Worm (Caenorhabditis elegans) whole organism, L1 larva: ENCODE measurements around the gene usp-14.

ENCODE experiments used
- C34B4.2 ChIP-seq: sonication (generic microtip); optimal IDR thresholded peaks from 2 replicates; lab custom pipeline; 2017; ENCODE audit warnings: mild to moderate bottlenecking, missing genetic modification characterization, missing compliant biosample characterization
- F16B12.6 ChIP-seq: fragments of 150-350 bp; optimal IDR thresholded peaks from 2 replicates; lab custom pipeline; 2014; ENCODE audit warnings: missing biosample characterization, missing genetic modification characterization
- aly-2 ChIP-seq: fragments of 150-350 bp; optimal IDR thresholded peaks from 2 replicates; lab custom pipeline; 2014; ENCODE audit warnings: missing biosample characterization, missing genetic modification characterization
- ama-1 ChIP-seq: fragments of 150-350 bp; optimal IDR thresholded peaks from 2 replicates; lab custom pipeline; 2014
- blmp-1 ChIP-seq: fragments of 150-350 bp; optimal IDR thresholded peaks from 2 replicates; lab custom pipeline; 2014; ENCODE audit warnings: missing biosample characterization, missing genetic modification characterization
- ceh-88 ChIP-seq: fragments of 200-800 bp; sonication (Bioruptor generic); IDR thresholded peaks from 2 replicates; pipeline ENCODE4 v1.3.6; 2022; ENCODE audit warnings: missing genetic modification characterization, missing compliant biosample characterization
- ceh-90 ChIP-seq: sonication (generic microtip); optimal IDR thresholded peaks from 2 replicates; lab custom pipeline; 2016; ENCODE audit warnings: missing genetic modification characterization, missing compliant biosample characterization
- ces-1 ChIP-seq: fragments of 150-350 bp; optimal IDR thresholded peaks from 2 replicates; lab custom pipeline; 2014; ENCODE audit warnings: missing biosample characterization, missing genetic modification reagents, missing genetic modification characterization
- dsc-1 ChIP-seq: sonication (generic microtip); optimal IDR thresholded peaks from 2 replicates; lab custom pipeline; 2016; ENCODE audit warnings: mild to moderate bottlenecking, missing genetic modification characterization, missing compliant biosample characterization
- efl-1 ChIP-seq, 4 experiments: fragments of 150-350 bp; optimal IDR thresholded peaks in 3 of 4; peaks in 1 of 4; 1 replicate in 1 of 4; 2 replicates in 3 of 4; lab custom pipeline; 2014; ENCODE audit warnings: missing biosample characterization in 2 of 4, missing genetic modification characterization in 2 of 4, missing genetic modification reagents in 2 of 4
- efl-3 ChIP-seq: fragments of 200-800 bp; sonication (Bioruptor generic); optimal IDR thresholded peaks from 2 replicates; lab custom pipeline; 2018; ENCODE audit warnings: mild to moderate bottlenecking, missing genetic modification characterization, missing compliant biosample characterization
- elt-2 ChIP-seq: sonication (generic microtip); optimal IDR thresholded peaks from 2 replicates; lab custom pipeline; 2016; ENCODE audit warnings: missing genetic modification characterization, mild to moderate bottlenecking, inconsistent platforms, missing compliant biosample characterization, missing genetic modification reagents
- elt-3 ChIP-seq, 6 experiments: fragments of 150-350 bp in 1 of 6; sonication (generic microtip); optimal IDR thresholded peaks; 2 replicates each; lab custom pipeline; 2017 to 2018; ENCODE audit warnings: missing biosample characterization in 6 of 6, missing genetic modification characterization in 6 of 6, inconsistent platforms in 1 of 6
- fkh-8 ChIP-seq: sonication (generic microtip); optimal IDR thresholded peaks from 2 replicates; lab custom pipeline; 2016; ENCODE audit warnings: mild to moderate bottlenecking, missing genetic modification characterization, missing compliant biosample characterization
- grh-1 ChIP-seq: fragments of 200-800 bp; sonication (Bioruptor generic); IDR thresholded peaks from 2 replicates; pipeline ENCODE4 v1.3.6; 2022; ENCODE audit warnings: missing genetic modification reagents, missing genetic modification characterization, missing compliant biosample characterization
- irx-1 ChIP-seq: sonication (generic microtip); optimal IDR thresholded peaks from 2 replicates; lab custom pipeline; 2016; ENCODE audit warnings: missing genetic modification characterization, missing compliant biosample characterization
- jun-1 ChIP-seq: fragments of 150-350 bp; optimal IDR thresholded peaks from 2 replicates; lab custom pipeline; 2014; ENCODE audit warnings: missing biosample characterization, missing genetic modification reagents, missing genetic modification characterization
- lin-13 ChIP-seq: fragments of 150-350 bp; optimal IDR thresholded peaks from 2 replicates; lab custom pipeline; 2014; ENCODE audit warnings: missing biosample characterization, missing genetic modification reagents, missing genetic modification characterization
- lin-35 ChIP-seq, 2 experiments: fragments of 150-350 bp; optimal IDR thresholded peaks; 2 replicates each; lab custom pipeline; 2014; ENCODE audit warnings: missing biosample characterization in 2 of 2, missing genetic modification characterization in 2 of 2, missing genetic modification reagents in 2 of 2
- lir-3 ChIP-seq: sonication (generic microtip); optimal IDR thresholded peaks from 2 replicates; lab custom pipeline; 2016; ENCODE audit warnings: mild to moderate bottlenecking, missing genetic modification characterization, moderate library complexity, missing compliant biosample characterization; ENCODE audit not compliant: poor library complexity
- lsy-2 ChIP-seq, 2 experiments: fragments of 150-350 bp; optimal IDR thresholded peaks; 2 replicates each; lab custom pipeline; 2014; ENCODE audit warnings: missing biosample characterization in 2 of 2, missing genetic modification characterization in 2 of 2
- mdl-1 ChIP-seq, 2 experiments: fragments of 150-350 bp; optimal IDR thresholded peaks; 2 replicates each; lab custom pipeline; 2014 to 2017; ENCODE audit warnings: missing biosample characterization in 2 of 2, missing genetic modification characterization in 2 of 2, inconsistent platforms in 1 of 2
- mef-2 ChIP-seq: fragments of 150-350 bp; optimal IDR thresholded peaks from 2 replicates; lab custom pipeline; 2014; ENCODE audit warnings: missing biosample characterization, missing genetic modification characterization
- mep-1 ChIP-seq: fragments of 150-350 bp; optimal IDR thresholded peaks from 2 replicates; lab custom pipeline; 2014; ENCODE audit warnings: missing biosample characterization, missing genetic modification characterization
- nhr-19 ChIP-seq: fragments of 200-800 bp; sonication (Bioruptor generic); conservative IDR thresholded peaks from 2 replicates; pipeline ENCODE4 v1.3.6; 2022; ENCODE audit warnings: missing genetic modification characterization, missing compliant biosample characterization
- nhr-20 ChIP-seq: sonication (generic microtip); optimal IDR thresholded peaks from 2 replicates; lab custom pipeline; 2016; ENCODE audit warnings: mild to moderate bottlenecking, missing genetic modification characterization, missing compliant biosample characterization
- nhr-28 ChIP-seq: fragments of 150-350 bp; optimal IDR thresholded peaks from 2 replicates; lab custom pipeline; 2014; ENCODE audit warnings: missing biosample characterization, missing genetic modification characterization
- nhr-47 ChIP-seq: sonication (generic microtip); optimal IDR thresholded peaks from 2 replicates; lab custom pipeline; 2016; ENCODE audit warnings: mild to moderate bottlenecking, missing genetic modification characterization, moderate library complexity, missing compliant biosample characterization
- nhr-71 ChIP-seq: sonication (generic microtip); optimal IDR thresholded peaks from 2 replicates; lab custom pipeline; 2016; ENCODE audit warnings: mild to moderate bottlenecking, missing genetic modification characterization, moderate library complexity, missing compliant biosample characterization
- nhr-77 ChIP-seq: fragments of 150-350 bp; optimal IDR thresholded peaks from 2 replicates; lab custom pipeline; 2014; ENCODE audit warnings: missing biosample characterization, missing genetic modification characterization
- nhr-84 ChIP-seq: sonication (generic microtip); optimal IDR thresholded peaks from 2 replicates; lab custom pipeline; 2017; ENCODE audit warnings: missing biosample characterization, missing genetic modification characterization
- nhr-85 ChIP-seq: sonication (generic microtip); peaks from one replicate; lab custom pipeline; 2016; ENCODE audit warnings: missing genetic modification characterization, inconsistent platforms, missing compliant biosample characterization
- nhr-90 ChIP-seq: sonication (generic microtip); optimal IDR thresholded peaks from 2 replicates; lab custom pipeline; 2016; ENCODE audit warnings: mild to moderate bottlenecking, missing genetic modification characterization, missing compliant biosample characterization; ENCODE audit not compliant: poor library complexity
- pag-3 ChIP-seq: sonication (generic microtip); optimal IDR thresholded peaks from 2 replicates; lab custom pipeline; 2017; ENCODE audit warnings: missing genetic modification characterization, mild to moderate bottlenecking, missing compliant biosample characterization, antibody characterized with exemption, borderline replicate concordance; ENCODE audit not compliant: insufficient read depth
- snpc-4 ChIP-seq: fragments of 150-350 bp; optimal IDR thresholded peaks from 2 replicates; lab custom pipeline; 2014; ENCODE audit warnings: missing biosample characterization, missing genetic modification characterization
- snu-23 ChIP-seq: sonication (generic microtip); optimal IDR thresholded peaks from 2 replicates; lab custom pipeline; 2016; ENCODE audit warnings: missing genetic modification characterization, missing compliant biosample characterization
- sox-4 ChIP-seq: sonication (generic microtip); optimal IDR thresholded peaks from 2 replicates; lab custom pipeline; 2016; ENCODE audit warnings: missing genetic modification characterization, missing compliant biosample characterization
- sptf-1 ChIP-seq: fragments of 150-350 bp; optimal IDR thresholded peaks from 2 replicates; lab custom pipeline; 2014; ENCODE audit warnings: missing biosample characterization, missing genetic modification characterization
- swsn-7 ChIP-seq: sonication (generic microtip); optimal IDR thresholded peaks from 2 replicates; lab custom pipeline; 2016; ENCODE audit warnings: missing genetic modification characterization, missing compliant biosample characterization
- unc-130 ChIP-seq: fragments of 150-350 bp; optimal IDR thresholded peaks from 2 replicates; lab custom pipeline; 2017; ENCODE audit warnings: missing biosample characterization, missing genetic modification characterization, inconsistent platforms
- unc-62 ChIP-seq: fragments of 150-350 bp; optimal IDR thresholded peaks from 2 replicates; lab custom pipeline; 2014; ENCODE audit warnings: missing biosample characterization, missing genetic modification reagents, missing genetic modification characterization
- zip-4 ChIP-seq: fragments of 200-800 bp; sonication (Bioruptor generic); optimal IDR thresholded peaks from 2 replicates; lab custom pipeline; 2018; ENCODE audit warnings: mild to moderate bottlenecking, missing genetic modification characterization, moderate library complexity, missing compliant biosample characterization
- ztf-11 ChIP-seq, 2 experiments: sonication (generic microtip); optimal IDR thresholded peaks; 2 replicates each; lab custom pipeline; 2016 to 2017; ENCODE audit warnings: missing genetic modification characterization in 2 of 2, missing biosample characterization in 1 of 2, missing compliant biosample characterization in 1 of 2
- ztf-4 ChIP-seq: fragments of 150-350 bp; optimal IDR thresholded peaks from 2 replicates; lab custom pipeline; 2014; ENCODE audit warnings: missing biosample characterization, missing genetic modification characterization

Gene usp-14

ce11 chrII:14488661-14489060 lies at the start of gene usp-14 (continued):
- TF ChIP-seq dsc-1 (tag; lab: Kevin White, UChicago) (peak; percentile 40), nhr-90 (tag; lab: Kevin White, UChicago) (peak; percentile 70), aly-2 (tag; lab: Kevin White, UChicago) (no peak), ama-1 (no peak), mep-1 (peak; percentile 66), C34B4.2 (tag; lab: Kevin White, UChicago) (no peak), grh-1 (GFP tag; lab: Robert Waterston, UW) (peak; percentile 37; the same call in 1 of the 2 replicates), lin-35 (GFP tag; optimal IDR thresholded peaks at IDR 0.05; lab: Kevin White, UChicago) (peak; percentile 82 to 90)

- no peak for TF ChIP-seq mef-2
- no peak for TF ChIP-seq efl-1 (optimal IDR thresholded peaks at IDR 0.05; lab: Kevin White, UChicago)
- TF ChIP-seq efl-1 (GFP tag; optimal IDR thresholded peaks at IDR 0.05 in 1 of 2; lab: Kevin White, UChicago) = peak in 1 of 2 experiments; percentile 51
Observed at ce11 chrII:14537728-14538127, 49.2 kb upstream of the usp-14 start, which contains the start of the genes clec-147 and C04H5.7. Gene clec-147, minus strand, starts transcription at chrII:14537828. Gene C04H5.7, plus strand, starts transcription at chrII:14537946.

- no peak for TF ChIP-seq nhr-20
- no peak for TF ChIP-seq nhr-90 (tag; lab: Kevin White, UChicago)
- TF ChIP-seq fkh-8 (tag; lab: Kevin White, UChicago) = no peak
- TF ChIP-seq lin-13 (GFP tag; lab: Kevin White, UChicago) = no peak
Observed at ce11 chrII:14534000-14534399, 45.5 kb upstream of the usp-14 start, which contains the start of gene C04H5.1. Gene C04H5.1, plus strand, starts transcription at chrII:14534300.

ce11 chrII:14528233-14528802 lies 39.8 kb upstream of the usp-14 start, which contains the start of the genes F57C2.5 and spat-1:
Gene F57C2.5, minus strand, starts transcription at chrII:14528239.
Gene spat-1, plus strand, starts transcription at chrII:14528752.
- TF ChIP-seq blmp-1 (tag; lab: Kevin White, UChicago) = peak; percentile 49
- TF ChIP-seq swsn-7 (tag; lab: Kevin White, UChicago) = peak; percentile 62
- TF ChIP-seq efl-1 (optimal IDR thresholded peaks at IDR 0.05; lab: Kevin White, UChicago) = peak; percentile 73
- peak; percentile 57 to 93 for TF ChIP-seq efl-1 (GFP tag; optimal IDR thresholded peaks at IDR 0.05 in 1 of 2; lab: Kevin White, UChicago)
- TF ChIP-seq lin-13 (GFP tag; lab: Kevin White, UChicago) = peak; percentile 61
- TF ChIP-seq efl-3 (GFP tag; lab: Kevin White, UChicago) = no peak
- TF ChIP-seq irx-1 = peak; percentile 32
- TF ChIP-seq lsy-2 (tag; optimal IDR thresholded peaks at IDR 0.05; lab: Kevin White, UChicago) = peak; percentile 93 to 98
- TF ChIP-seq unc-130 = peak; percentile 93
- TF ChIP-seq mdl-1 (tag; optimal IDR thresholded peaks at IDR 0.05; lab: Kevin White, UChicago) = peak in 1 of 2 experiments; percentile 9
- no peak for TF ChIP-seq pag-3 (tag; lab: Kevin White, UChicago)
- peak; percentile 67 for TF ChIP-seq elt-2 (tag; lab: Kevin White, UChicago)
- no peak for TF ChIP-seq nhr-84
- TF ChIP-seq ceh-88 (GFP tag; lab: Robert Waterston, UW) = peak; percentile 71; the same call in 1 of the 2 replicates
- TF ChIP-seq zip-4 = no peak
- no peak for TF ChIP-seq unc-62
- TF ChIP-seq fkh-8 (tag; lab: Kevin White, UChicago) = peak; percentile 88
- TF ChIP-seq F16B12.6 (tag; lab: Kevin White, UChicago) = peak; percentile 84
- peak; percentile 69 for TF ChIP-seq nhr-19 (GFP tag; lab: Robert Waterston, UW)
- TF ChIP-seq jun-1 = no peak
- peak; percentile 51 for TF ChIP-seq snpc-4
- TF ChIP-seq elt-3 (tag; optimal IDR thresholded peaks at IDR 0.05; lab: Kevin White, UChicago) = peak in 1 of 6 experiments; percentile 38
- TF ChIP-seq snu-23 (GFP tag; lab: Kevin White, UChicago) = peak; percentile 88
- TF ChIP-seq nhr-28 (tag; lab: Kevin White, UChicago) = no peak
- TF ChIP-seq sox-4 (tag; lab: Kevin White, UChicago) = peak; percentile 68
- no peak for TF ChIP-seq ztf-4
- peak; percentile 81 for TF ChIP-seq nhr-85 (tag; lab: Kevin White, UChicago)
- no peak for TF ChIP-seq grh-1 (GFP tag; lab: Robert Waterston, UW)
- TF ChIP-seq lir-3 = peak; percentile 81
- no peak for TF ChIP-seq ces-1 (GFP tag; lab: Kevin White, UChicago)
- peak in 1 of 2 experiments; percentile 73 for TF ChIP-seq ztf-11 (tag; optimal IDR thresholded peaks at IDR 0.05; lab: Kevin White, UChicago)
- TF ChIP-seq nhr-77 (tag; lab: Kevin White, UChicago) = peak; percentile 94
- TF ChIP-seq nhr-90 (tag; lab: Kevin White, UChicago) = peak; percentile 62
- no peak for TF ChIP-seq mef-2
- peak; percentile 86 for TF ChIP-seq nhr-71 (tag; lab: Kevin White, UChicago)
- TF ChIP-seq nhr-47 (tag; lab: Kevin White, UChicago) = peak; percentile 75
- peak; percentile 67 for TF ChIP-seq dsc-1 (tag; lab: Kevin White, UChicago)
- TF ChIP-seq ceh-90 (tag; lab: Kevin White, UChicago) = peak; percentile 40
- TF ChIP-seq sptf-1 (tag; lab: Kevin White, UChicago) = no peak
